Worm (Caenorhabditis elegans) whole organism, L3 larva: ENCODE data around the gene rap-3.

Experiments
- R02D3.7 ChIP-seq: fragments of 150-350 bp; optimal IDR thresholded peaks from 2 replicates; lab custom pipeline; 2014; ENCODE audit warnings: missing biosample characterization, missing genetic modification characterization
- ZK546.5 ChIP-seq: sonication (generic microtip); optimal IDR thresholded peaks from 2 replicates; lab custom pipeline; 2017; ENCODE audit warnings: missing biosample characterization, missing genetic modification characterization
- aly-2 ChIP-seq: fragments of 150-350 bp; optimal IDR thresholded peaks from 2 replicates; lab custom pipeline; 2014; ENCODE audit warnings: missing biosample characterization, missing genetic modification characterization
- ceh-28 ChIP-seq: fragments of 150-350 bp; optimal IDR thresholded peaks from 2 replicates; lab custom pipeline; 2014; ENCODE audit warnings: missing biosample characterization, missing genetic modification reagents, missing genetic modification characterization
- ceh-82 ChIP-seq: fragments of 150-350 bp; optimal IDR thresholded peaks from 2 replicates; lab custom pipeline; 2014; ENCODE audit warnings: missing biosample characterization, missing genetic modification characterization
- daf-12 ChIP-seq: fragments of 150-350 bp; optimal IDR thresholded peaks from 2 replicates; lab custom pipeline; 2014; ENCODE audit warnings: missing biosample characterization, missing genetic modification reagents, missing genetic modification characterization
- egl-27 ChIP-seq: sonication (generic microtip); optimal IDR thresholded peaks from 4 replicates; lab custom pipeline; 2017; ENCODE audit warnings: missing biosample characterization, missing genetic modification reagents, missing genetic modification characterization
- egl-5 ChIP-seq: fragments of 150-350 bp; optimal IDR thresholded peaks from 2 replicates; lab custom pipeline; 2017; ENCODE audit warnings: missing biosample characterization, missing genetic modification reagents, missing genetic modification characterization, inconsistent platforms
- elt-1 ChIP-seq: fragments of 150-350 bp; optimal IDR thresholded peaks from 2 replicates; lab custom pipeline; 2014; ENCODE audit warnings: missing biosample characterization, missing genetic modification characterization
- elt-2 ChIP-seq: sonication (generic microtip); optimal IDR thresholded peaks from 2 replicates; lab custom pipeline; 2016; ENCODE audit warnings: missing genetic modification reagents, mild to moderate bottlenecking, missing genetic modification characterization, missing compliant biosample characterization
- elt-3 ChIP-seq, 3 experiments: fragments of 150-350 bp in 1 of 3; sonication (generic microtip) in 2 of 3; optimal IDR thresholded peaks; 2 replicates in 2 of 3; 4 replicates in 1 of 3; lab custom pipeline; 2014 to 2017; ENCODE audit warnings: missing biosample characterization in 3 of 3, missing genetic modification characterization in 3 of 3
- eor-1 ChIP-seq, 2 experiments: fragments of 150-350 bp; optimal IDR thresholded peaks; 2 replicates each; lab custom pipeline; 2014 to 2018; ENCODE audit warnings: missing biosample characterization in 2 of 2, missing genetic modification characterization in 2 of 2
- fkh-10 ChIP-seq: sonication (generic microtip); optimal IDR thresholded peaks from 2 replicates; lab custom pipeline; 2017; ENCODE audit warnings: missing biosample characterization, missing genetic modification reagents, missing genetic modification characterization
- fkh-2 ChIP-seq: fragments of 150-350 bp; optimal IDR thresholded peaks from 2 replicates; lab custom pipeline; 2014; ENCODE audit warnings: missing biosample characterization, missing genetic modification reagents, missing genetic modification characterization
- hmg-11 ChIP-seq: sonication (generic microtip); optimal IDR thresholded peaks from 2 replicates; lab custom pipeline; 2016; ENCODE audit warnings: missing genetic modification characterization, missing compliant biosample characterization
- jun-1 ChIP-seq: fragments of 150-350 bp; optimal IDR thresholded peaks from 2 replicates; lab custom pipeline; 2014; ENCODE audit warnings: missing biosample characterization, missing genetic modification reagents, missing genetic modification characterization
- lin-15B ChIP-seq: fragments of 150-350 bp; optimal IDR thresholded peaks from 2 replicates; lab custom pipeline; 2014; ENCODE audit warnings: missing biosample characterization, missing genetic modification characterization
- lin-39 ChIP-seq: fragments of 150-350 bp; optimal IDR thresholded peaks from 2 replicates; lab custom pipeline; 2018; ENCODE audit warnings: missing biosample characterization, missing genetic modification reagents, missing genetic modification characterization
- lsy-12 ChIP-seq: sonication (generic microtip); optimal IDR thresholded peaks from 2 replicates; lab custom pipeline; 2016; ENCODE audit warnings: mild to moderate bottlenecking, missing genetic modification characterization, missing compliant biosample characterization
- nfya-1 ChIP-seq: sonication (generic microtip); optimal IDR thresholded peaks from 2 replicates; lab custom pipeline; 2017; ENCODE audit warnings: missing genetic modification characterization, mild to moderate bottlenecking, missing compliant biosample characterization, antibody characterized with exemption, moderate library complexity; ENCODE audit not compliant: insufficient read depth
- nhr-11 ChIP-seq: fragments of 150-350 bp; optimal IDR thresholded peaks from 2 replicates; lab custom pipeline; 2014; ENCODE audit warnings: missing biosample characterization, missing genetic modification characterization
- nhr-23 ChIP-seq: fragments of 150-350 bp; optimal IDR thresholded peaks from 2 replicates; lab custom pipeline; 2014; ENCODE audit warnings: missing biosample characterization, missing genetic modification reagents, missing genetic modification characterization
- nhr-237 ChIP-seq: fragments of 150-350 bp; optimal IDR thresholded peaks from 2 replicates; lab custom pipeline; 2014; ENCODE audit warnings: missing biosample characterization, missing genetic modification characterization
- nhr-25 ChIP-seq: sonication (generic microtip); optimal IDR thresholded peaks from 2 replicates; lab custom pipeline; 2017; ENCODE audit warnings: missing biosample characterization, missing genetic modification characterization
- nhr-43 ChIP-seq: sonication (generic microtip); optimal IDR thresholded peaks from 2 replicates; lab custom pipeline; 2016; ENCODE audit warnings: mild to moderate bottlenecking, missing genetic modification characterization, missing compliant biosample characterization; ENCODE audit not compliant: poor library complexity, severe bottlenecking
- nhr-67 ChIP-seq: fragments of 150-350 bp; optimal IDR thresholded peaks from 2 replicates; lab custom pipeline; 2014; ENCODE audit warnings: missing biosample characterization, missing genetic modification characterization
- pha-4 ChIP-seq: fragments of 150-350 bp; optimal IDR thresholded peaks from 2 replicates; lab custom pipeline; 2014; ENCODE audit warnings: missing biosample characterization, missing genetic modification reagents, missing genetic modification characterization
- pqm-1 ChIP-seq: fragments of 150-350 bp; optimal IDR thresholded peaks from 2 replicates; lab custom pipeline; 2017; ENCODE audit warnings: missing biosample characterization, missing genetic modification characterization, inconsistent platforms
- sea-2 ChIP-seq: fragments of 150-350 bp; sonication (generic microtip); optimal IDR thresholded peaks from 4 replicates; lab custom pipeline; 2014; ENCODE audit warnings: missing biosample characterization, missing genetic modification reagents, missing genetic modification characterization
- skn-1 ChIP-seq: fragments of 150-350 bp; optimal IDR thresholded peaks from 2 replicates; lab custom pipeline; 2014; ENCODE audit warnings: missing biosample characterization, missing genetic modification characterization
- snpc-4 ChIP-seq: fragments of 150-350 bp; optimal IDR thresholded peaks from 2 replicates; lab custom pipeline; 2014; ENCODE audit warnings: missing biosample characterization, missing genetic modification characterization
- tbx-2 ChIP-seq: sonication (generic microtip); optimal IDR thresholded peaks from 2 replicates; lab custom pipeline; 2016; ENCODE audit warnings: mild to moderate bottlenecking, missing genetic modification characterization, missing compliant biosample characterization
- unc-39 ChIP-seq: sonication (generic microtip); optimal IDR thresholded peaks from 4 replicates; lab custom pipeline; 2017; ENCODE audit warnings: missing biosample characterization, missing genetic modification characterization
- unc-62 ChIP-seq: fragments of 150-350 bp; sonication (generic microtip); optimal IDR thresholded peaks from 4 replicates; lab custom pipeline; 2014; ENCODE audit warnings: missing biosample characterization, missing genetic modification reagents, missing genetic modification characterization
- zag-1 ChIP-seq: fragments of 150-350 bp; optimal IDR thresholded peaks from 2 replicates; lab custom pipeline; 2014; ENCODE audit warnings: missing biosample characterization, missing genetic modification characterization
- ztf-11 ChIP-seq: fragments of 150-350 bp; optimal IDR thresholded peaks from 2 replicates; lab custom pipeline; 2014; ENCODE audit warnings: missing biosample characterization, missing genetic modification characterization

rap-3 gene

ce11 chrIV:11164831-11165230 lies 12.2 kb upstream of the rap-3 start, which contains the start of gene C08F8.6:
TSS of gene C08F8.6 (minus strand) at chrIV:11164931.
- no peak for TF ChIP-seq nhr-237 (tag; lab: Kevin White, UChicago)
- no peak for TF ChIP-seq ztf-11 (tag; lab: Kevin White, UChicago)
- TF ChIP-seq daf-12 (tag; lab: Kevin White, UChicago), result no peak
- no peak for TF ChIP-seq ZK546.5 (tag; lab: Kevin White, UChicago)
- no peak for TF ChIP-seq unc-62 (GFP tag; lab: Kevin White, UChicago)
- no peak for TF ChIP-seq elt-1 (tag; lab: Kevin White, UChicago)
- no peak for TF ChIP-seq sea-2 (GFP tag; lab: Kevin White, UChicago)
- no peak for TF ChIP-seq fkh-2 (tag; lab: Kevin White, UChicago)
- no peak for TF ChIP-seq hmg-11 (tag; lab: Kevin White, UChicago)
- no peak for TF ChIP-seq fkh-10 (GFP tag; lab: Kevin White, UChicago)
- no peak for TF ChIP-seq aly-2
- no peak for TF ChIP-seq nhr-25 (tag; lab: Kevin White, UChicago)
- TF ChIP-seq, all 47 proteins: peak for 0

- TF ChIP-seq nfya-1 (tag; lab: Kevin White, UChicago), result peak; percentile 66
- TF ChIP-seq skn-1 (tag; lab: Kevin White, UChicago), result no peak
Measured at ce11 chrIV:11169652-11170051, 7.4 kb upstream of the rap-3 start, which contains the start of gene nhr-67. TSS of gene nhr-67 (plus strand) at chrIV:11169748.

ce11 chrIV:11174772-11175171 lies 2.3 kb upstream of the rap-3 start:
- TF ChIP-seq nhr-67 (tag; lab: Kevin White, UChicago) (no peak), unc-39 (tag; lab: Kevin White, UChicago) (no peak), zag-1 (no peak), R02D3.7 (no peak), eor-1 (tag; optimal IDR thresholded peaks at IDR 0.05; lab: Kevin White, UChicago) (no peak), tbx-2 (tag; lab: Kevin White, UChicago) (no peak), fkh-10 (GFP tag; lab: Kevin White, UChicago) (no peak), lsy-12 (tag; lab: Kevin White, UChicago) (no peak), elt-3 (tag; optimal IDR thresholded peaks at IDR 0.05; lab: Kevin White, UChicago) (peak in 1 of 3 experiments; percentile 80), ceh-28 (tag; lab: Kevin White, UChicago) (peak; percentile 12), nhr-237 (tag; lab: Kevin White, UChicago) (no peak), elt-1 (tag; lab: Kevin White, UChicago) (no peak), daf-12 (tag; lab: Kevin White, UChicago) (no peak), nhr-23 (tag; lab: Kevin White, UChicago) (peak; percentile 54), skn-1 (tag; lab: Kevin White, UChicago) (no peak), nhr-43 (tag; lab: Kevin White, UChicago) (peak; percentile 8)

- no peak for TF ChIP-seq snpc-4 (tag; lab: Kevin White, UChicago)
- no peak for TF ChIP-seq elt-3 (tag; optimal IDR thresholded peaks at IDR 0.05; lab: Kevin White, UChicago)
- TF ChIP-seq nhr-23 (tag; lab: Kevin White, UChicago), result no peak
- TF ChIP-seq ceh-82, result no peak
- TF ChIP-seq egl-27 (tag; lab: Kevin White, UChicago), result no peak
- TF ChIP-seq nfya-1 (tag; lab: Kevin White, UChicago), result no peak
- TF ChIP-seq lin-39, result no peak
- no peak for TF ChIP-seq tbx-2 (tag; lab: Kevin White, UChicago)
- TF ChIP-seq nhr-11 (tag; lab: Kevin White, UChicago), result no peak
- no peak for TF ChIP-seq R02D3.7
- TF ChIP-seq ztf-11 (tag; lab: Kevin White, UChicago), result no peak
- no peak for TF ChIP-seq elt-2 (tag; lab: Kevin White, UChicago)
- no peak for TF ChIP-seq zag-1
- no peak for TF ChIP-seq pqm-1 (tag; lab: Kevin White, UChicago)
Measured at ce11 chrIV:11178495-11178894, 1.4 kb downstream of the rap-3 start, which contains the start of gene C08F8.9. TSS of gene C08F8.9 (minus strand) at chrIV:11178595.

- TF ChIP-seq lin-15B (peak; percentile 90), jun-1 (tag; lab: Kevin White, UChicago) (peak; percentile 82), pqm-1 (tag; lab: Kevin White, UChicago) (peak; percentile 82), nhr-23 (tag; lab: Kevin White, UChicago) (peak; percentile 84), lin-39 (peak; percentile 38), egl-5 (tag; lab: Kevin White, UChicago) (peak; percentile 93), lsy-12 (tag; lab: Kevin White, UChicago) (peak; percentile 81), ZK546.5 (tag; lab: Kevin White, UChicago) (peak; percentile 39), nhr-43 (tag; lab: Kevin White, UChicago) (peak; percentile 87), egl-27 (tag; lab: Kevin White, UChicago) (peak; percentile 19), ceh-28 (tag; lab: Kevin White, UChicago) (peak; percentile 70), nhr-25 (tag; lab: Kevin White, UChicago) (peak; percentile 67), pha-4 (peak; percentile 68), nfya-1 (tag; lab: Kevin White, UChicago) (peak; percentile 88), ceh-82 (peak; percentile 16), snpc-4 (tag; lab: Kevin White, UChicago) (peak; percentile 75), fkh-10 (GFP tag; lab: Kevin White, UChicago) (peak; percentile 39), elt-2 (tag; lab: Kevin White, UChicago) (peak; percentile 84), skn-1 (tag; lab: Kevin White, UChicago) (peak; percentile 46), nhr-11 (tag; lab: Kevin White, UChicago) (peak; percentile 64), hmg-11 (tag; lab: Kevin White, UChicago) (peak; percentile 29), tbx-2 (tag; lab: Kevin White, UChicago) (peak; percentile 83), R02D3.7 (peak; percentile 74)
Measured at ce11 chrIV:11179123-11179740, 2.2 kb downstream of the rap-3 start, which contains the start of gene cpt-2. TSS of gene cpt-2 (plus strand) at chrIV:11179645.
